Worm (Caenorhabditis elegans) whole organism, L2 larva: Measurements from ENCODE around the gene sru-6.

Experiments
- R02D3.7 ChIP-seq: fragments of 150-350 bp; optimal IDR thresholded peaks from 2 replicates; lab custom pipeline; 2014; ENCODE audit warnings: missing biosample characterization, missing genetic modification characterization
- ceh-82 ChIP-seq: fragments of 150-350 bp; optimal IDR thresholded peaks from 2 replicates; lab custom pipeline; 2014; ENCODE audit warnings: missing biosample characterization, missing genetic modification characterization
- egl-27 ChIP-seq: sonication (generic microtip); optimal IDR thresholded peaks from 3 replicates; lab custom pipeline; 2017; ENCODE audit warnings: missing biosample characterization, missing genetic modification reagents, missing genetic modification characterization
- lin-39 ChIP-seq: fragments of 150-350 bp; optimal IDR thresholded peaks from 2 replicates; lab custom pipeline; 2014; ENCODE audit warnings: missing biosample characterization, missing genetic modification reagents, missing genetic modification characterization
- mab-5 ChIP-seq: fragments of 150-350 bp; optimal IDR thresholded peaks from 2 replicates; lab custom pipeline; 2014; ENCODE audit warnings: missing biosample characterization, missing genetic modification characterization
- nhr-237 ChIP-seq: fragments of 150-350 bp; optimal IDR thresholded peaks from 2 replicates; lab custom pipeline; 2014; ENCODE audit warnings: missing biosample characterization, missing genetic modification characterization
- nhr-25 ChIP-seq: fragments of 150-350 bp; sonication (generic microtip); optimal IDR thresholded peaks from 3 replicates; lab custom pipeline; 2014; ENCODE audit warnings: missing biosample characterization, missing genetic modification characterization
- unc-62 ChIP-seq: fragments of 150-350 bp; optimal IDR thresholded peaks from 2 replicates; lab custom pipeline; 2014; ENCODE audit warnings: missing biosample characterization, missing genetic modification reagents, missing genetic modification characterization

DNA sequence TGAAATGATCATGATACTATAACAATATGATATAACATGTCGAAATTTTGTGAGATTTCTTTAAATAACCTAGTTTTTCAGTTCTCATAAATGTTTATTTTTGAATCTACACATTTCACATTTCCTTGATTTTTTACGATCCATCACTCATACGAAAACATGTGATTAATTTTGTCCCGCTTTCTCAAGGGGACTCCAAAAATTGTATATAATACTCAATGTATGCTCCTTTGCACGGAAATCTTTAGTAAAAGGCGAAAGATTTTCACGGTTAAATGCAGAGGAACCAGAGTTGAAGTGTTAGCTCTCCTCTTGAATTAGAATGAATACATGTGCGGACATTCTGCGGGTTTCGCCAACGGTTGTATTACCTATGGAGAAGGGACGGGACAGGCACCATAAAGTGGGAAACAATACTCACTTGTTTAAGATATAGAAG lies 26.1 kb upstream of the sru-6 start:
- TF ChIP-seq egl-27 (tag; lab: Kevin White, UChicago) (no peak), nhr-25 (tag; lab: Kevin White, UChicago) (no peak), nhr-237 (no peak), ceh-82 (no peak), lin-39 (no peak), unc-62 (GFP tag; lab: Kevin White, UChicago) (no peak), R02D3.7 (tag; lab: Kevin White, UChicago) (no peak), mab-5 (tag; lab: Kevin White, UChicago) (no peak)
